Fruit fly (Drosophila melanogaster): ENCODE data around the gene Coq3.

DNA sequence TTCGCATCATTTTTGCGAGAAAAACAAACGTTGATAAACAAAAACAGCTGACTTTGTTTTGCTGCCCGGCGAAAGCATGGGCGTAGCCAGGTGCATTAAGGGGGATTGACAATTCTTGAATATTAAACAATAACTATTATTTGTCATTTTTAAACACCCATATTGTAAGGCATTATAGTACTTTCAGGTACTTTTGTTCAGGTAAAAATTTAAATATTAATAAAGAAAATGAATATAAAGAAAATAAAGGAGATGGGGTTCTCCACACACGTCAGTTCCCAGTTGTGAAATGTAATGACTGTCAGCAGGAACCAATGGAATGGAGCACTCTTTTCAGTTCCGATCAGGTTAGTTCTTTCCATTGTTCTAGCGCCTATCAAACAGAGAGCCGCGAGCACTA, at the start of gene Coq3, which contains the start of gene Pld3:
- TF ChIP-seq CG11723 (GFP tag; optimal IDR thresholded peaks at IDR 0.05) (peak; percentile 70), dpn (GFP tag; optimal IDR thresholded peaks at IDR 0.05) (peak; percentile 73 to 83), CG7745 (tag; optimal IDR thresholded peaks at IDR 0.05) (no peak), Sin3A (optimal IDR thresholded peaks at IDR 0.05) (no peak), CG17385 (GFP tag; optimal IDR thresholded peaks at IDR 0.05) (peak; percentile 74), twi (tag; optimal IDR thresholded peaks at IDR 0.05) (peak; percentile 57), CG11398 (GFP tag; optimal IDR thresholded peaks at IDR 0.05) (no peak), pan (optimal IDR thresholded peaks at IDR 0.05) (no peak), pan (GFP tag; optimal IDR thresholded peaks at IDR 0.05 in 1 of 2, IDR thresholded peaks at IDR 0.05 in 1 of 2) (peak in 1 of 2 experiments; percentile 84), cg (GFP tag; optimal IDR thresholded peaks at IDR 0.05) (no peak), Tbp (GFP tag; optimal IDR thresholded peaks at IDR 0.05) (no peak)

Measured in whole organism, embryonic.